Fruit fly (Drosophila melanogaster) whole organism, embryonic: ENCODE data around the gene Sgs1.

ENCODE experiments used
- CG10366 ChIP-seq: fragments of 200-800 bp; sonication (Bioruptor generic); IDR thresholded peaks from 2 replicates; pipeline ENCODE4 v1.3.6; 2022; ENCODE audit warnings: missing biosample characterization, missing genetic modification characterization
- CG12071 ChIP-seq: fragments of 200-800 bp; sonication (Bioruptor generic); optimal IDR thresholded peaks from 3 replicates; lab custom pipeline; 2018; ENCODE audit warnings: missing biosample characterization, mild to moderate bottlenecking, missing genetic modification characterization
- CG12219 ChIP-seq: fragments of 200-800 bp; sonication (Bioruptor generic); optimal IDR thresholded peaks from 3 replicates; lab custom pipeline; 2018; ENCODE audit warnings: missing biosample characterization, mild to moderate bottlenecking, missing genetic modification characterization
- CG13894 ChIP-seq: fragments of 200-800 bp; sonication (Bioruptor generic); optimal IDR thresholded peaks from 3 replicates; lab custom pipeline; 2018; ENCODE audit warnings: missing biosample characterization, mild to moderate bottlenecking, missing genetic modification characterization, moderate library complexity
- CG14050 ChIP-seq: fragments of 200-800 bp; sonication (Bioruptor generic); IDR thresholded peaks from 3 replicates; pipeline ENCODE4 v1.3.6; 2022; ENCODE audit warnings: missing biosample characterization, missing genetic modification characterization
- CG15073 ChIP-seq: fragments of 200-800 bp; sonication (Bioruptor generic); optimal IDR thresholded peaks from 2 replicates; lab custom pipeline; 2016; ENCODE audit warnings: missing biosample characterization, missing genetic modification characterization
- CG15269 ChIP-seq: fragments of 200-800 bp; sonication (Bioruptor generic); optimal IDR thresholded peaks from 2 replicates; lab custom pipeline; 2018; ENCODE audit warnings: missing biosample characterization, mild to moderate bottlenecking, missing genetic modification characterization, moderate library complexity
- CG15514 ChIP-seq: fragments of 200-800 bp; sonication (Bioruptor generic); optimal IDR thresholded peaks from 3 replicates; lab custom pipeline; 2017; ENCODE audit warnings: missing biosample characterization, missing genetic modification characterization, mild to moderate bottlenecking, moderate library complexity, missing genetic modification reagents
- CG15601 ChIP-seq: fragments of 200-800 bp; sonication (Bioruptor generic); optimal IDR thresholded peaks from 3 replicates; lab custom pipeline; 2019; ENCODE audit warnings: missing biosample characterization, mild to moderate bottlenecking, missing genetic modification characterization, moderate library complexity
- CG16779 ChIP-seq: fragments of 200-800 bp; sonication (Bioruptor generic); IDR thresholded peaks from 2 replicates; pipeline ENCODE4 v1.3.6; 2022; ENCODE audit warnings: missing biosample characterization, missing genetic modification characterization
- CG32532 ChIP-seq: fragments of 200-800 bp; sonication (Bioruptor generic); IDR thresholded peaks from 2 replicates; pipeline ENCODE4 v1.3.6; 2022; ENCODE audit warnings: missing biosample characterization, missing genetic modification characterization
- CG34224 ChIP-seq: fragments of 200-800 bp; sonication (Bioruptor generic); IDR thresholded peaks from 3 replicates; pipeline ENCODE4 v1.3.6; 2022; ENCODE audit warnings: missing biosample characterization, missing genetic modification characterization; ENCODE audit not compliant: partially characterized antibody
- CG34376 ChIP-seq: fragments of 200-800 bp; sonication (Bioruptor generic); optimal IDR thresholded peaks from 2 replicates; lab custom pipeline; 2018; ENCODE audit warnings: missing biosample characterization, mild to moderate bottlenecking, missing genetic modification characterization
- CG3838 ChIP-seq: fragments of 200-800 bp; sonication (Bioruptor generic); optimal IDR thresholded peaks from 3 replicates; lab custom pipeline; 2016; ENCODE audit warnings: missing biosample characterization, missing genetic modification characterization
- CG6272 ChIP-seq: fragments of 200-800 bp; sonication (Bioruptor generic); IDR thresholded peaks from 2 replicates; pipeline ENCODE4 v1.3.6; 2022; ENCODE audit warnings: missing biosample characterization, missing genetic modification characterization
- CG6813 ChIP-seq: fragments of 200-800 bp; sonication (Bioruptor generic); optimal IDR thresholded peaks from 2 replicates; lab custom pipeline; 2017; ENCODE audit warnings: missing biosample characterization, missing genetic modification characterization, mild to moderate bottlenecking, moderate library complexity, missing genetic modification reagents
- CG7745 ChIP-seq: fragments of 200-800 bp; sonication (Bioruptor generic); optimal IDR thresholded peaks from 2 replicates; lab custom pipeline; 2018; ENCODE audit warnings: missing biosample characterization, mild to moderate bottlenecking, missing genetic modification characterization, moderate library complexity
- CG9797 ChIP-seq: fragments of 200-800 bp; sonication (Bioruptor generic); optimal IDR thresholded peaks from 3 replicates; lab custom pipeline; 2018; ENCODE audit warnings: missing biosample characterization, mild to moderate bottlenecking, missing genetic modification characterization
- Dref ChIP-seq: fragments of 200-800 bp; sonication (Bioruptor generic); IDR thresholded peaks from 2 replicates; pipeline ENCODE4 v1.3.6; 2022; ENCODE audit warnings: missing biosample characterization, missing genetic modification characterization
- Drgx ChIP-seq: fragments of 200-800 bp; sonication (Bioruptor generic); IDR thresholded peaks from 2 replicates; pipeline ENCODE4 v1.3.6; 2022; ENCODE audit warnings: missing biosample characterization, missing genetic modification characterization
- Fer1 ChIP-seq: fragments of 200-800 bp; sonication (Bioruptor generic); optimal IDR thresholded peaks from 2 replicates; lab custom pipeline; 2017; ENCODE audit warnings: missing biosample characterization, mild to moderate bottlenecking, missing genetic modification characterization
- Hmr ChIP-seq: fragments of 200-800 bp; sonication (Bioruptor generic); optimal IDR thresholded peaks from 3 replicates; lab custom pipeline; 2017; ENCODE audit warnings: mild to moderate bottlenecking, missing biosample characterization, missing genetic modification reagents, missing genetic modification characterization
- Oli ChIP-seq: fragments of 200-800 bp; sonication (Bioruptor generic); optimal IDR thresholded peaks from 2 replicates; lab custom pipeline; 2018; ENCODE audit warnings: missing biosample characterization, mild to moderate bottlenecking, missing genetic modification characterization, moderate library complexity
- Poxn ChIP-seq: fragments of 200-800 bp; sonication (Bioruptor generic); IDR thresholded peaks from 2 replicates; pipeline ENCODE4 v1.3.6; 2022; ENCODE audit warnings: missing biosample characterization, missing genetic modification characterization
- Rfx ChIP-seq: fragments of 200-800 bp; sonication (Bioruptor generic); IDR thresholded peaks from 2 replicates; pipeline ENCODE4 v1.3.6; 2022; ENCODE audit warnings: missing biosample characterization, missing genetic modification characterization
- Side ChIP-seq: fragments of 200-800 bp; sonication (Bioruptor generic); optimal IDR thresholded peaks from 2 replicates; lab custom pipeline; 2016; ENCODE audit warnings: missing biosample characterization, missing genetic modification characterization
- ac ChIP-seq: fragments of 200-800 bp; sonication (Bioruptor generic); optimal IDR thresholded peaks from 3 replicates; lab custom pipeline; 2017; ENCODE audit warnings: missing biosample characterization, mild to moderate bottlenecking, missing genetic modification characterization
- ap ChIP-seq: fragments of 200-800 bp; sonication (Bioruptor generic); IDR thresholded peaks from 2 replicates; pipeline ENCODE4 v1.3.6; 2022; ENCODE audit warnings: missing biosample characterization, missing genetic modification characterization
- bowl ChIP-seq: fragments of 200-800 bp; sonication (Bioruptor generic); IDR thresholded peaks from 2 replicates; pipeline ENCODE4 v1.3.6; 2022; ENCODE audit warnings: missing biosample characterization, missing genetic modification characterization
- croc ChIP-seq: fragments of 200-800 bp; sonication (Bioruptor generic); conservative IDR thresholded peaks from 3 replicates; pipeline ENCODE4 v1.3.6; 2022; ENCODE audit warnings: missing biosample characterization, missing genetic modification characterization
- ewg ChIP-seq: fragments of 200-800 bp; sonication (Bioruptor generic); optimal IDR thresholded peaks from 3 replicates; lab custom pipeline; 2017; ENCODE audit warnings: mild to moderate bottlenecking, missing biosample characterization, missing genetic modification reagents, missing genetic modification characterization
- fd64A ChIP-seq: fragments of 200-800 bp; sonication (Bioruptor generic); optimal IDR thresholded peaks from 3 replicates; lab custom pipeline; 2018; ENCODE audit warnings: missing biosample characterization, mild to moderate bottlenecking, missing genetic modification characterization
- hkb ChIP-seq, 2 experiments: fragments of 200-800 bp in 1 of 2; fragments of >200 bp in 1 of 2; sonication (Bioruptor generic) in 1 of 2; IDR thresholded peaks in 1 of 2; optimal IDR thresholded peaks in 1 of 2; 2 replicates each; pipeline versions ENCODE4 v1.3.6 to Lab custom; 2017 to 2022; ENCODE audit warnings: missing biosample characterization in 1 of 2, missing genetic modification characterization in 1 of 2
- ind ChIP-seq: fragments of 200-800 bp; sonication (Bioruptor generic); optimal IDR thresholded peaks from 3 replicates; lab custom pipeline; 2016; ENCODE audit warnings: missing biosample characterization, missing genetic modification characterization
- insv ChIP-seq, 2 experiments: fragments of 200-800 bp; sonication (Bioruptor generic); optimal IDR thresholded peaks; 3 replicates each; lab custom pipeline; 2016 to 2018; ENCODE audit warnings: missing biosample characterization in 2 of 2, missing genetic modification characterization in 2 of 2
- jigr1 ChIP-seq: fragments of 200-800 bp; sonication (Bioruptor generic); IDR thresholded peaks from 3 replicates; pipeline ENCODE4 v1.3.6; 2022; ENCODE audit warnings: missing biosample characterization, missing genetic modification characterization
- jumu ChIP-seq: fragments of 200-800 bp; sonication (Bioruptor generic); optimal IDR thresholded peaks from 3 replicates; lab custom pipeline; 2016; ENCODE audit warnings: missing biosample characterization, missing genetic modification characterization
- pan ChIP-seq, 4 experiments: fragments of >200 bp in 3 of 4; fragments of 200-800 bp in 1 of 4; sonication (Bioruptor generic) in 1 of 4; optimal IDR thresholded peaks in 3 of 4; IDR thresholded peaks in 1 of 4; 2 replicates each; pipeline versions ENCODE4 v1.3.6 to Lab custom; 2017 to 2022; ENCODE audit warnings: missing biosample characterization in 2 of 4, missing genetic modification characterization in 2 of 4, mixed read lengths in 1 of 4
- prd ChIP-seq, 3 experiments: fragments of >200 bp in 2 of 3; fragments of 200-800 bp in 1 of 3; sonication (Bioruptor generic) in 1 of 3; optimal IDR thresholded peaks in 2 of 3; IDR thresholded peaks in 1 of 3; 2 replicates in 2 of 3; 3 replicates in 1 of 3; pipeline versions ENCODE4 v1.3.6 to Lab custom; 2017 to 2022; ENCODE audit warnings: missing biosample characterization in 1 of 3, missing genetic modification characterization in 1 of 3
- scrt ChIP-seq: fragments of 200-800 bp; sonication (Bioruptor generic); optimal IDR thresholded peaks from 2 replicates; lab custom pipeline; 2018; ENCODE audit warnings: missing biosample characterization, mild to moderate bottlenecking, missing genetic modification characterization, moderate library complexity
- sna ChIP-seq: fragments of 200-800 bp; sonication (Bioruptor generic); IDR thresholded peaks from 2 replicates; pipeline ENCODE4 v1.3.6; 2022; ENCODE audit warnings: missing biosample characterization, missing genetic modification characterization; ENCODE audit not compliant: partially characterized antibody
- tup ChIP-seq: fragments of 200-800 bp; sonication (Bioruptor generic); optimal IDR thresholded peaks from 2 replicates; lab custom pipeline; 2016; ENCODE audit warnings: missing biosample characterization, mild to moderate bottlenecking, missing genetic modification characterization, moderate library complexity
- z ChIP-seq: fragments of 200-800 bp; sonication (Bioruptor generic); IDR thresholded peaks from 3 replicates; pipeline ENCODE4 v1.3.6; 2022; ENCODE audit warnings: missing biosample characterization, missing genetic modification characterization
- zen ChIP-seq: fragments of 200-800 bp; sonication (Bioruptor generic); optimal IDR thresholded peaks from 3 replicates; lab custom pipeline; 2018; ENCODE audit warnings: missing biosample characterization, mild to moderate bottlenecking, missing genetic modification characterization, moderate library complexity

The Sgs1 gene

DNA sequence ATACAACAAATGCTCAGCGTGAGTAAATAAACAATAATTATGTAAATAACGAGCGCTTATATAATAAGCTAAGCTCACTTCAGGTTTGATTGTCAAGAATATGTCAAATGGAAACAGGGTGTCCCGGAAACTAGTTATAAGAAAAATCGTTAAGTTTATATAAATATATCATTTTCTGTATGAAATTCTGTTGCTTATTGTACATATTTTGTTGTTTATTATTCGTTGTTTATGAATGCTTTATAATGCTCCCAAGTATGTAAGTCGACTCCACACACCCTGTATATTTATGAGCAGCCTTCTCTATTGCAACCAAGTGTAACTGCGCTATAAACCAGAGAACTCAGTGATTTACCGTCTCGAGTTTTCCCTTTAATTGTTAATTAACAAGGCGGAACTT is 6.7 kb upstream of the Sgs1 start (continued):
- TF ChIP-seq Drgx (GFP tag; lab: Robert Waterston, UW), result peak; percentile 44
- TF ChIP-seq sna (GFP tag; lab: Robert Waterston, UW), result no peak
- TF ChIP-seq hkb (optimal IDR thresholded peaks at IDR 0.05; lab: Kevin White, UChicago), result no peak
- 0 out of 2 replicates have a peak, but pooled peaks have one; percentile 13 for TF ChIP-seq hkb (GFP tag; IDR thresholded peaks at IDR 0.05; lab: Robert Waterston, UW)
- TF ChIP-seq CG10366 (GFP tag; lab: Robert Waterston, UW), result 0 out of 2 replicates have a peak, but pooled peaks have one; percentile 8
- peak; percentile 19 for TF ChIP-seq Oli (tag; lab: Kevin White, UChicago)
- no peak for TF ChIP-seq CG12219
- peak; percentile 20 for TF ChIP-seq CG15269 (tag; lab: Kevin White, UChicago)
- TF ChIP-seq insv (GFP tag; optimal IDR thresholded peaks at IDR 0.05; lab: Kevin White, UChicago), result no peak
- no peak for TF ChIP-seq jumu (GFP tag; lab: Kevin White, UChicago)
- TF ChIP-seq ind, result no peak

dm6 chr2L:4932284-4932683 is 4.9 kb upstream of the Sgs1 start, which contains the start of gene hoe1:
Gene hoe1, minus strand, starts transcription at chr2L:4932384.
- TF ChIP-seq jigr1 (GFP tag; lab: Robert Waterston, UW), result no peak

DNA sequence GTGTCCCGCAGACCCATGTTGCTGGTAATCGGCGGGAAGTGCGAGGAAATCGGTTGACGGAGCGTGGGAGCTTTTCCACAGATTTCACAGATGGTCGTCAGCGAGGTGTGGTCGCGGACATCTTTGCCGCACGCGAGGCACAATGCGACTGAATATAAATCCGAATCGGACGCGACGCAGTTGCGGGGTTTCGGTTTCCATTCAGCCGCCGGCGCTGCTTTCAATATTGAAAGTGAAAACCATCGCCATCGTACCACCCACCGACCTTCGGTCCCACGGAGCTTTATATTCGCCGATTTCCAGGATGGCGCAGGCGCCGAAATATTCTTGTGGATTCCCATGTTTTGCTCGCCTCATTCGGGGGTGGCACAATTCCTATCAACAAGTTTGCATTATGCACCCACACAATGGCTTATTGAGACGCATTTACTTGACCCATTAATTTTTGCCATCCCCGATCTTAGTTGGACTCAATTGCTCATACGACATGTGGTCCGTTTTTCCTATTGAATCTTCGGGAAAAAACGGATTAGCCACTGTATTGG is 812 bp upstream of the Sgs1 start, which contains the start of gene hoe2:
Gene hoe2, minus strand, starts transcription at position 126 of the 545 bp plus-strand sequence.
- TF ChIP-seq CG15601 (tag; lab: Kevin White, UChicago) (peak; percentile 94), CG16779 (GFP tag; lab: Robert Waterston, UW) (0 out of 2 replicates have a peak, but pooled peaks have one; percentile 29), Hmr (GFP tag; lab: Kevin White, UChicago) (peak; percentile 71), bowl (no peak), CG34376 (GFP tag; lab: Kevin White, UChicago) (peak; percentile 37), scrt (GFP tag; lab: Kevin White, UChicago) (peak; percentile 94), CG3838 (GFP tag; lab: Kevin White, UChicago) (no peak), z (GFP tag; lab: Robert Waterston, UW) (no peak), CG15073 (GFP tag; lab: Kevin White, UChicago) (no peak), CG10366 (GFP tag; lab: Robert Waterston, UW) (no peak), Fer1 (peak; percentile 80), Poxn (no peak), Rfx (GFP tag; lab: Robert Waterston, UW) (0 out of 2 replicates have a peak, but pooled peaks have one; percentile 20), Dref (GFP tag; lab: Robert Waterston, UW) (peak; percentile 11; the same call in 1 of the 2 replicates), Side (no peak), tup (no peak), CG14050 (no peak), Drgx (GFP tag; lab: Robert Waterston, UW) (0 out of 2 replicates have a peak, but pooled peaks have one; percentile 16), CG6813 (GFP tag; lab: Kevin White, UChicago) (peak; percentile 15), prd (optimal IDR thresholded peaks at IDR 0.05; lab: Kevin White, UChicago) (no peak), prd (GFP tag; IDR thresholded peaks at IDR 0.05; lab: Robert Waterston, UW) (no peak), CG12071 (GFP tag; lab: Kevin White, UChicago) (no peak), CG7745 (tag; lab: Kevin White, UChicago) (no peak), pan (optimal IDR thresholded peaks at IDR 0.05; lab: Kevin White, UChicago) (no peak), pan (GFP tag; optimal IDR thresholded peaks at IDR 0.05 in 1 of 2, IDR thresholded peaks at IDR 0.05 in 1 of 2) (no peak), CG34224 (GFP tag; lab: Robert Waterston, UW) (0 out of 3 replicates have a peak, but pooled peaks have one; percentile 9), CG13894 (tag; lab: Kevin White, UChicago) (peak; percentile 79), sna (GFP tag; lab: Robert Waterston, UW) (no peak), fd64A (GFP tag; lab: Kevin White, UChicago) (no peak), ap (GFP tag; lab: Robert Waterston, UW) (no peak), CG9797 (no peak), ewg (GFP tag; lab: Kevin White, UChicago) (peak; percentile 57), ac (no peak), zen (tag; lab: Kevin White, UChicago) (no peak), CG15514 (GFP tag; lab: Kevin White, UChicago) (peak; percentile 48), croc (GFP tag; lab: Robert Waterston, UW) (no peak), CG6272 (GFP tag; lab: Robert Waterston, UW) (no peak), CG32532 (GFP tag; lab: Robert Waterston, UW) (peak; percentile 41; the same call in 1 of the 2 replicates)
